Fruit fly (Drosophila melanogaster): ENCODE data around the gene Zip99C.
A peak's percentile ranks its signal among the peaks of the same experiment; 100 is the strongest.

- TF ChIP-seq tj (GFP tag; optimal IDR thresholded peaks at IDR 0.05): no peak
- TF ChIP-seq Clk (GFP tag; optimal IDR thresholded peaks at IDR 0.05): no peak
- no peak for TF ChIP-seq CG11617 (GFP tag; optimal IDR thresholded peaks at IDR 0.05)
- TF ChIP-seq toe (GFP tag; optimal IDR thresholded peaks at IDR 0.05): no peak
- no peak for TF ChIP-seq CG5204 (GFP tag; optimal IDR thresholded peaks at IDR 0.05)
- peak; percentile 79 for TF ChIP-seq CG7045 (GFP tag; optimal IDR thresholded peaks at IDR 0.05)
- TF ChIP-seq kay (GFP tag; ENCODE audit: borderline replicate concordance): no peak
- peak; percentile 57 for TF ChIP-seq cic (GFP tag; optimal IDR thresholded peaks at IDR 0.05)
These were observed 37.8 kb downstream of the Zip99C start for dm6 chr3R:29830925-29831324.
